Worm (Caenorhabditis elegans) whole organism, L3 larva: ENCODE data around the gene gly-6.

ENCODE experiments used
- R02D3.7 ChIP-seq: fragments of 150-350 bp; optimal IDR thresholded peaks from 2 replicates; lab custom pipeline; 2014; ENCODE audit warnings: missing biosample characterization, missing genetic modification characterization
- ZK546.5 ChIP-seq: sonication (generic microtip); optimal IDR thresholded peaks from 2 replicates; lab custom pipeline; 2017; ENCODE audit warnings: missing biosample characterization, missing genetic modification characterization
- aly-2 ChIP-seq: fragments of 150-350 bp; optimal IDR thresholded peaks from 2 replicates; lab custom pipeline; 2014; ENCODE audit warnings: missing biosample characterization, missing genetic modification characterization
- ama-1 ChIP-seq: fragments of 150-350 bp; optimal IDR thresholded peaks from 2 replicates; lab custom pipeline; 2018
- ceh-16 ChIP-seq: sonication (generic microtip); optimal IDR thresholded peaks from 2 replicates; lab custom pipeline; 2017; ENCODE audit warnings: missing biosample characterization, missing genetic modification characterization
- ceh-28 ChIP-seq: fragments of 150-350 bp; optimal IDR thresholded peaks from 2 replicates; lab custom pipeline; 2014; ENCODE audit warnings: missing biosample characterization, missing genetic modification reagents, missing genetic modification characterization
- ceh-9 ChIP-seq: sonication (generic microtip); optimal IDR thresholded peaks from 2 replicates; lab custom pipeline; 2018; ENCODE audit warnings: missing biosample characterization, missing genetic modification characterization
- daf-12 ChIP-seq: fragments of 150-350 bp; optimal IDR thresholded peaks from 2 replicates; lab custom pipeline; 2014; ENCODE audit warnings: missing biosample characterization, missing genetic modification reagents, missing genetic modification characterization
- egl-5 ChIP-seq: fragments of 150-350 bp; optimal IDR thresholded peaks from 2 replicates; lab custom pipeline; 2017; ENCODE audit warnings: missing biosample characterization, missing genetic modification reagents, missing genetic modification characterization, inconsistent platforms
- elt-1 ChIP-seq: fragments of 150-350 bp; optimal IDR thresholded peaks from 2 replicates; lab custom pipeline; 2014; ENCODE audit warnings: missing biosample characterization, missing genetic modification characterization
- elt-2 ChIP-seq: sonication (generic microtip); optimal IDR thresholded peaks from 2 replicates; lab custom pipeline; 2016; ENCODE audit warnings: missing genetic modification reagents, mild to moderate bottlenecking, missing genetic modification characterization, missing compliant biosample characterization
- elt-3 ChIP-seq, 3 experiments: fragments of 150-350 bp in 1 of 3; sonication (generic microtip) in 2 of 3; optimal IDR thresholded peaks; 2 replicates in 2 of 3; 4 replicates in 1 of 3; lab custom pipeline; 2014 to 2017; ENCODE audit warnings: missing biosample characterization in 3 of 3, missing genetic modification characterization in 3 of 3
- fkh-10 ChIP-seq: sonication (generic microtip); optimal IDR thresholded peaks from 2 replicates; lab custom pipeline; 2017; ENCODE audit warnings: missing biosample characterization, missing genetic modification reagents, missing genetic modification characterization
- fkh-2 ChIP-seq: fragments of 150-350 bp; optimal IDR thresholded peaks from 2 replicates; lab custom pipeline; 2014; ENCODE audit warnings: missing biosample characterization, missing genetic modification reagents, missing genetic modification characterization
- fos-1 ChIP-seq: fragments of 150-350 bp; optimal IDR thresholded peaks from 2 replicates; lab custom pipeline; 2014; ENCODE audit warnings: missing biosample characterization, missing genetic modification characterization
- hmg-11 ChIP-seq: sonication (generic microtip); optimal IDR thresholded peaks from 2 replicates; lab custom pipeline; 2016; ENCODE audit warnings: missing genetic modification characterization, missing compliant biosample characterization
- jun-1 ChIP-seq: fragments of 150-350 bp; optimal IDR thresholded peaks from 2 replicates; lab custom pipeline; 2014; ENCODE audit warnings: missing biosample characterization, missing genetic modification reagents, missing genetic modification characterization
- lin-15B ChIP-seq: fragments of 150-350 bp; optimal IDR thresholded peaks from 2 replicates; lab custom pipeline; 2014; ENCODE audit warnings: missing biosample characterization, missing genetic modification characterization
- lin-39 ChIP-seq: fragments of 150-350 bp; optimal IDR thresholded peaks from 2 replicates; lab custom pipeline; 2018; ENCODE audit warnings: missing biosample characterization, missing genetic modification reagents, missing genetic modification characterization
- lsy-12 ChIP-seq: sonication (generic microtip); optimal IDR thresholded peaks from 2 replicates; lab custom pipeline; 2016; ENCODE audit warnings: mild to moderate bottlenecking, missing genetic modification characterization, missing compliant biosample characterization
- mml-1 ChIP-seq: fragments of 150-350 bp; sonication (generic microtip); optimal IDR thresholded peaks from 3 replicates; lab custom pipeline; 2014; ENCODE audit warnings: missing biosample characterization, missing genetic modification characterization
- nfya-1 ChIP-seq: sonication (generic microtip); optimal IDR thresholded peaks from 2 replicates; lab custom pipeline; 2017; ENCODE audit warnings: missing genetic modification characterization, mild to moderate bottlenecking, missing compliant biosample characterization, antibody characterized with exemption, moderate library complexity; ENCODE audit not compliant: insufficient read depth
- nhr-11 ChIP-seq: fragments of 150-350 bp; optimal IDR thresholded peaks from 2 replicates; lab custom pipeline; 2014; ENCODE audit warnings: missing biosample characterization, missing genetic modification characterization
- nhr-23 ChIP-seq: fragments of 150-350 bp; optimal IDR thresholded peaks from 2 replicates; lab custom pipeline; 2014; ENCODE audit warnings: missing biosample characterization, missing genetic modification reagents, missing genetic modification characterization
- nhr-237 ChIP-seq: fragments of 150-350 bp; optimal IDR thresholded peaks from 2 replicates; lab custom pipeline; 2014; ENCODE audit warnings: missing biosample characterization, missing genetic modification characterization
- nhr-25 ChIP-seq: sonication (generic microtip); optimal IDR thresholded peaks from 2 replicates; lab custom pipeline; 2017; ENCODE audit warnings: missing biosample characterization, missing genetic modification characterization
- nhr-28 ChIP-seq: fragments of 150-350 bp; optimal IDR thresholded peaks from 2 replicates; lab custom pipeline; 2014; ENCODE audit warnings: missing biosample characterization, missing genetic modification characterization
- nhr-67 ChIP-seq: fragments of 150-350 bp; optimal IDR thresholded peaks from 2 replicates; lab custom pipeline; 2014; ENCODE audit warnings: missing biosample characterization, missing genetic modification characterization
- nhr-76 ChIP-seq: fragments of 150-350 bp; sonication (generic microtip); optimal IDR thresholded peaks from 5 replicates; lab custom pipeline; 2014; ENCODE audit warnings: missing biosample characterization, missing genetic modification characterization
- pha-4 ChIP-seq: fragments of 150-350 bp; optimal IDR thresholded peaks from 2 replicates; lab custom pipeline; 2014; ENCODE audit warnings: missing biosample characterization, missing genetic modification reagents, missing genetic modification characterization
- pqm-1 ChIP-seq: fragments of 150-350 bp; optimal IDR thresholded peaks from 2 replicates; lab custom pipeline; 2017; ENCODE audit warnings: missing biosample characterization, missing genetic modification characterization, inconsistent platforms
- sea-2 ChIP-seq: fragments of 150-350 bp; sonication (generic microtip); optimal IDR thresholded peaks from 4 replicates; lab custom pipeline; 2014; ENCODE audit warnings: missing biosample characterization, missing genetic modification reagents, missing genetic modification characterization
- skn-1 ChIP-seq: fragments of 150-350 bp; optimal IDR thresholded peaks from 2 replicates; lab custom pipeline; 2014; ENCODE audit warnings: missing biosample characterization, missing genetic modification characterization
- snpc-4 ChIP-seq: fragments of 150-350 bp; optimal IDR thresholded peaks from 2 replicates; lab custom pipeline; 2014; ENCODE audit warnings: missing biosample characterization, missing genetic modification characterization
- tbx-2 ChIP-seq: sonication (generic microtip); optimal IDR thresholded peaks from 2 replicates; lab custom pipeline; 2016; ENCODE audit warnings: mild to moderate bottlenecking, missing genetic modification characterization, missing compliant biosample characterization
- unc-39 ChIP-seq: sonication (generic microtip); optimal IDR thresholded peaks from 4 replicates; lab custom pipeline; 2017; ENCODE audit warnings: missing biosample characterization, missing genetic modification characterization
- unc-62 ChIP-seq: fragments of 150-350 bp; sonication (generic microtip); optimal IDR thresholded peaks from 4 replicates; lab custom pipeline; 2014; ENCODE audit warnings: missing biosample characterization, missing genetic modification reagents, missing genetic modification characterization
- zag-1 ChIP-seq: fragments of 150-350 bp; optimal IDR thresholded peaks from 2 replicates; lab custom pipeline; 2014; ENCODE audit warnings: missing biosample characterization, missing genetic modification characterization
- ztf-4 ChIP-seq: fragments of 150-350 bp; optimal IDR thresholded peaks from 2 replicates; lab custom pipeline; 2014; ENCODE audit warnings: missing biosample characterization, missing genetic modification characterization

The gly-6 gene

ce11 chrIII:4313061-4313962, 17.7 kb downstream of the gly-6 start, which contains the start of the genes evl-14 and dcn-1:
evl-14 (minus strand) TSS chrIII:4313128.
dcn-1 (plus strand) TSS chrIII:4313912.
- TF ChIP-seq nhr-11 (tag; lab: Kevin White, UChicago) (no peak), ama-1 (lab: Kevin White, UChicago) (no peak), aly-2 (tag; lab: Kevin White, UChicago) (no peak), fos-1 (tag; lab: Kevin White, UChicago) (no peak), nhr-67 (no peak), unc-62 (GFP tag; lab: Kevin White, UChicago) (no peak), nhr-23 (tag; lab: Kevin White, UChicago) (peak; percentile 74), sea-2 (GFP tag; lab: Kevin White, UChicago) (no peak), ZK546.5 (no peak), elt-3 (tag; optimal IDR thresholded peaks at IDR 0.05; lab: Kevin White, UChicago) (no peak), fkh-10 (no peak), egl-5 (tag; lab: Kevin White, UChicago) (peak; percentile 80), ztf-4 (tag; lab: Kevin White, UChicago) (no peak), pqm-1 (tag; lab: Kevin White, UChicago) (peak; percentile 37), lsy-12 (tag; lab: Kevin White, UChicago) (no peak), nhr-237 (tag; lab: Kevin White, UChicago) (no peak), elt-1 (no peak), skn-1 (tag; lab: Kevin White, UChicago) (peak; percentile 5), hmg-11 (peak; percentile 77), tbx-2 (no peak), R02D3.7 (tag; lab: Kevin White, UChicago) (no peak), nhr-25 (peak; percentile 88), ceh-28 (tag; lab: Kevin White, UChicago) (peak; percentile 63), elt-2 (tag; lab: Kevin White, UChicago) (peak; percentile 65), lin-15B (tag; lab: Kevin White, UChicago) (peak; percentile 63), mml-1 (tag; lab: Kevin White, UChicago) (no peak), snpc-4 (no peak), fkh-2 (tag; lab: Kevin White, UChicago) (no peak), lin-39 (tag; lab: Kevin White, UChicago) (peak; percentile 57), nhr-28 (tag; lab: Kevin White, UChicago) (no peak), nhr-76 (no peak), pha-4 (tag; lab: Kevin White, UChicago) (peak; percentile 92), unc-39 (tag; lab: Kevin White, UChicago) (no peak), ceh-16 (tag; lab: Kevin White, UChicago) (no peak), jun-1 (peak; percentile 74), daf-12 (tag; lab: Kevin White, UChicago) (no peak), nfya-1 (tag; lab: Kevin White, UChicago) (peak; percentile 88)
- TF ChIP-seq, all 47 proteins: peak for 13

ce11 chrIII:4309303-4309702, 21.7 kb downstream of the gly-6 start:
- no peak for TF ChIP-seq lin-15B (tag; lab: Kevin White, UChicago)
- no peak for TF ChIP-seq nhr-67
- TF ChIP-seq snpc-4 = no peak
- no peak for TF ChIP-seq ceh-9 (tag; lab: Kevin White, UChicago)
- TF ChIP-seq ztf-4 (tag; lab: Kevin White, UChicago) = no peak
- TF ChIP-seq pqm-1 (tag; lab: Kevin White, UChicago) = no peak
- no peak for TF ChIP-seq nfya-1 (tag; lab: Kevin White, UChicago)
- no peak for TF ChIP-seq nhr-11 (tag; lab: Kevin White, UChicago)
- no peak for TF ChIP-seq zag-1
- no peak for TF ChIP-seq elt-1
- TF ChIP-seq hmg-11 = no peak
- no peak for TF ChIP-seq daf-12 (tag; lab: Kevin White, UChicago)
- no peak for TF ChIP-seq nhr-23 (tag; lab: Kevin White, UChicago)
- no peak for TF ChIP-seq sea-2 (GFP tag; lab: Kevin White, UChicago)
- TF ChIP-seq aly-2 (tag; lab: Kevin White, UChicago) = no peak
